Fruit fly (Drosophila melanogaster) whole organism, embryonic: ENCODE measurements around the gene Cyp9f2.
A peak's percentile ranks its signal among the peaks of the same experiment; 100 is the strongest.

Experiments
- Atf3 ChIP-seq: fragments of 200-800 bp; sonication (Bioruptor generic); optimal IDR thresholded peaks from 3 replicates; lab custom pipeline; 2016; ENCODE audit warnings: missing biosample characterization, missing genetic modification characterization
- B-H1 ChIP-seq: fragments of 200-800 bp; sonication (Bioruptor generic); IDR thresholded peaks from 3 replicates; pipeline ENCODE4 v1.3.6; 2022; ENCODE audit warnings: missing biosample characterization, missing genetic modification characterization
- CG10321 ChIP-seq: fragments of 200-800 bp; sonication (Bioruptor generic); IDR thresholded peaks from 2 replicates; pipeline ENCODE4 v1.3.6; 2022; ENCODE audit warnings: missing biosample characterization, missing genetic modification characterization
- CG10366 ChIP-seq: fragments of 200-800 bp; sonication (Bioruptor generic); IDR thresholded peaks from 2 replicates; pipeline ENCODE4 v1.3.6; 2022; ENCODE audit warnings: missing biosample characterization, missing genetic modification characterization
- CG10543 ChIP-seq: fragments of 200-800 bp; sonication (Bioruptor generic); optimal IDR thresholded peaks from 3 replicates; lab custom pipeline; 2017; ENCODE audit warnings: missing biosample characterization, mild to moderate bottlenecking, missing genetic modification characterization, moderate library complexity
- CG11723 ChIP-seq: fragments of 200-800 bp; sonication (Bioruptor generic); optimal IDR thresholded peaks from 2 replicates; lab custom pipeline; 2017; ENCODE audit warnings: missing biosample characterization, mild to moderate bottlenecking, missing genetic modification characterization
- CG12299 ChIP-seq: fragments of 200-800 bp; sonication (Bioruptor generic); optimal IDR thresholded peaks from 2 replicates; lab custom pipeline; 2018; ENCODE audit warnings: missing biosample characterization, mild to moderate bottlenecking, missing genetic modification characterization
- CG1233 ChIP-seq: fragments of 200-800 bp; sonication (Bioruptor generic); optimal IDR thresholded peaks from 4 replicates; lab custom pipeline; 2018; ENCODE audit warnings: missing biosample characterization, mild to moderate bottlenecking, missing genetic modification characterization
- CG14710 ChIP-seq: fragments of 200-800 bp; sonication (Bioruptor generic); optimal IDR thresholded peaks from 3 replicates; lab custom pipeline; 2019; ENCODE audit warnings: missing biosample characterization, mild to moderate bottlenecking, missing genetic modification characterization, moderate library complexity
- CG15269 ChIP-seq: fragments of 200-800 bp; sonication (Bioruptor generic); optimal IDR thresholded peaks from 2 replicates; lab custom pipeline; 2018; ENCODE audit warnings: missing biosample characterization, mild to moderate bottlenecking, missing genetic modification characterization, moderate library complexity
- CG17361 ChIP-seq: fragments of 200-800 bp; sonication (Bioruptor generic); IDR thresholded peaks from 3 replicates; pipeline ENCODE4 v1.3.6; 2022; ENCODE audit warnings: missing biosample characterization, missing genetic modification characterization
- CG17385 ChIP-seq: fragments of 200-800 bp; sonication (Bioruptor generic); optimal IDR thresholded peaks from 3 replicates; lab custom pipeline; 2018; ENCODE audit warnings: missing biosample characterization, mild to moderate bottlenecking, missing genetic modification characterization
- CG17912 ChIP-seq: fragments of 200-800 bp; sonication (Bioruptor generic); optimal IDR thresholded peaks from 2 replicates; lab custom pipeline; 2018; ENCODE audit warnings: missing biosample characterization, mild to moderate bottlenecking, missing genetic modification characterization
- CG1792 ChIP-seq: fragments of 200-800 bp; sonication (Bioruptor generic); optimal IDR thresholded peaks from 2 replicates; lab custom pipeline; 2016; ENCODE audit warnings: missing biosample characterization, missing genetic modification characterization
- CG34224 ChIP-seq: fragments of 200-800 bp; sonication (Bioruptor generic); IDR thresholded peaks from 3 replicates; pipeline ENCODE4 v1.3.6; 2022; ENCODE audit warnings: missing biosample characterization, missing genetic modification characterization; ENCODE audit not compliant: partially characterized antibody
- CG4282 ChIP-seq: fragments of 200-800 bp; sonication (Bioruptor generic); optimal IDR thresholded peaks from 2 replicates; lab custom pipeline; 2016; ENCODE audit warnings: missing biosample characterization, missing genetic modification characterization
- CG5180 ChIP-seq: fragments of 200-800 bp; sonication (Bioruptor generic); optimal IDR thresholded peaks from 3 replicates; lab custom pipeline; 2017; ENCODE audit warnings: missing biosample characterization, missing genetic modification characterization, mild to moderate bottlenecking, moderate library complexity, missing genetic modification reagents
- CG6765 ChIP-seq: fragments of 200-800 bp; sonication (Bioruptor generic); optimal IDR thresholded peaks from 3 replicates; lab custom pipeline; 2017; ENCODE audit warnings: missing biosample characterization, mild to moderate bottlenecking, missing genetic modification characterization
- Deaf1 ChIP-seq: fragments of 200-800 bp; optimal IDR thresholded peaks from 3 replicates; lab custom pipeline; 2019; ENCODE audit warnings: missing biosample characterization, mild to moderate bottlenecking, missing genetic modification characterization, moderate library complexity
- Dfd ChIP-seq, 2 experiments: fragments of >200 bp; optimal IDR thresholded peaks; 2 replicates each; lab custom pipeline; 2017; ENCODE audit warnings: missing biosample characterization in 2 of 2, missing genetic modification characterization in 2 of 2
- Dp ChIP-seq: fragments of 200-800 bp; sonication (Bioruptor generic); optimal IDR thresholded peaks from 2 replicates; lab custom pipeline; 2018; ENCODE audit warnings: missing biosample characterization, mild to moderate bottlenecking, missing genetic modification characterization, moderate library complexity
- Dref ChIP-seq: fragments of 200-800 bp; sonication (Bioruptor generic); IDR thresholded peaks from 2 replicates; pipeline ENCODE4 v1.3.6; 2022; ENCODE audit warnings: missing biosample characterization, missing genetic modification characterization
- E2f2 ChIP-seq: fragments of 200-800 bp; sonication (Bioruptor generic); IDR thresholded peaks from 2 replicates; pipeline ENCODE4 v1.3.6; 2022; ENCODE audit warnings: missing biosample characterization, missing genetic modification characterization
- HLH4C ChIP-seq: fragments of 200-800 bp; sonication (Bioruptor generic); IDR thresholded peaks from 3 replicates; pipeline ENCODE4 v1.3.6; 2022; ENCODE audit warnings: missing biosample characterization, missing genetic modification characterization; ENCODE audit not compliant: partially characterized antibody
- Hr78 ChIP-seq, 2 experiments: fragments of 200-800 bp in 1 of 2; fragments of >200 bp in 1 of 2; sonication (Bioruptor generic) in 1 of 2; optimal IDR thresholded peaks; 2 replicates each; lab custom pipeline; 2017 to 2019; ENCODE audit warnings: missing biosample characterization in 2 of 2, missing genetic modification characterization in 2 of 2, mild to moderate bottlenecking in 1 of 2, moderate library complexity in 1 of 2
- NFAT ChIP-seq: fragments of 200-800 bp; sonication (Bioruptor generic); IDR thresholded peaks from 2 replicates; pipeline ENCODE4 v1.3.6; 2022; ENCODE audit warnings: missing biosample characterization, missing genetic modification characterization
- NfI ChIP-seq: fragments of 200-800 bp; sonication (Bioruptor generic); optimal IDR thresholded peaks from 3 replicates; lab custom pipeline; 2018; ENCODE audit warnings: missing biosample characterization, mild to moderate bottlenecking, missing genetic modification characterization, moderate library complexity
- PHDP ChIP-seq: fragments of 200-800 bp; sonication (Bioruptor generic); optimal IDR thresholded peaks from 3 replicates; lab custom pipeline; 2018; ENCODE audit warnings: missing biosample characterization, mild to moderate bottlenecking, missing genetic modification characterization, moderate library complexity
- Xbp1 ChIP-seq: fragments of 200-800 bp; sonication (Bioruptor generic); optimal IDR thresholded peaks from 3 replicates; lab custom pipeline; 2016; ENCODE audit warnings: missing biosample characterization, mild to moderate bottlenecking, missing genetic modification characterization
- ac ChIP-seq: fragments of 200-800 bp; sonication (Bioruptor generic); optimal IDR thresholded peaks from 3 replicates; lab custom pipeline; 2017; ENCODE audit warnings: missing biosample characterization, mild to moderate bottlenecking, missing genetic modification characterization
- bbx ChIP-seq: fragments of 200-800 bp; sonication (Bioruptor generic); IDR thresholded peaks from 2 replicates; pipeline ENCODE4 v1.3.6; 2022; ENCODE audit warnings: missing biosample characterization, missing genetic modification characterization; ENCODE audit not compliant: partially characterized antibody
- cad ChIP-seq: fragments of >200 bp; optimal IDR thresholded peaks from 2 replicates; lab custom pipeline; 2017; ENCODE audit warnings: missing biosample characterization, missing genetic modification characterization
- ci ChIP-seq: fragments of 200-800 bp; sonication (Bioruptor generic); IDR thresholded peaks from 3 replicates; pipeline ENCODE4 v1.3.6; 2022; ENCODE audit warnings: missing biosample characterization, missing genetic modification characterization
- croc ChIP-seq: fragments of 200-800 bp; sonication (Bioruptor generic); conservative IDR thresholded peaks from 3 replicates; pipeline ENCODE4 v1.3.6; 2022; ENCODE audit warnings: missing biosample characterization, missing genetic modification characterization
- danr ChIP-seq: fragments of 200-800 bp; sonication (Bioruptor generic); IDR thresholded peaks from 2 replicates; pipeline ENCODE4 v1.3.6; 2022; ENCODE audit warnings: missing biosample characterization, missing genetic modification characterization
- her ChIP-seq: fragments of 200-800 bp; sonication (Bioruptor generic); optimal IDR thresholded peaks from 2 replicates; lab custom pipeline; 2016; ENCODE audit warnings: missing biosample characterization, missing genetic modification characterization
- insv ChIP-seq, 2 experiments: fragments of 200-800 bp; sonication (Bioruptor generic); optimal IDR thresholded peaks; 3 replicates each; lab custom pipeline; 2016 to 2018; ENCODE audit warnings: missing biosample characterization in 2 of 2, missing genetic modification characterization in 2 of 2
- inv ChIP-seq: fragments of 200-800 bp; sonication (Bioruptor generic); IDR thresholded peaks from 2 replicates; pipeline ENCODE4 v1.3.6; 2022; ENCODE audit warnings: missing biosample characterization, missing genetic modification characterization; ENCODE audit not compliant: partially characterized antibody
- jigr1 ChIP-seq: fragments of 200-800 bp; sonication (Bioruptor generic); IDR thresholded peaks from 3 replicates; pipeline ENCODE4 v1.3.6; 2022; ENCODE audit warnings: missing biosample characterization, missing genetic modification characterization
- mirr ChIP-seq: fragments of 200-800 bp; sonication (Bioruptor generic); optimal IDR thresholded peaks from 3 replicates; lab custom pipeline; 2018; ENCODE audit warnings: missing biosample characterization, mild to moderate bottlenecking, missing genetic modification characterization
- nerfin-1 ChIP-seq: fragments of 200-800 bp; sonication (Bioruptor generic); optimal IDR thresholded peaks from 3 replicates; lab custom pipeline; 2019; ENCODE audit warnings: missing biosample characterization, mild to moderate bottlenecking, missing genetic modification characterization, moderate library complexity
- onecut ChIP-seq: fragments of 200-800 bp; sonication (Bioruptor generic); IDR thresholded peaks from 2 replicates; pipeline ENCODE4 v1.3.6; 2022; ENCODE audit warnings: missing biosample characterization, missing genetic modification characterization
- pan ChIP-seq, 4 experiments: fragments of >200 bp in 3 of 4; fragments of 200-800 bp in 1 of 4; sonication (Bioruptor generic) in 1 of 4; optimal IDR thresholded peaks in 3 of 4; IDR thresholded peaks in 1 of 4; 2 replicates each; pipeline versions ENCODE4 v1.3.6 to Lab custom; 2017 to 2022; ENCODE audit warnings: missing biosample characterization in 2 of 4, missing genetic modification characterization in 2 of 4, mixed read lengths in 1 of 4
- pzg ChIP-seq: fragments of 200-800 bp; sonication (Bioruptor generic); optimal IDR thresholded peaks from 3 replicates; lab custom pipeline; 2018; ENCODE audit warnings: missing biosample characterization, mild to moderate bottlenecking, missing genetic modification characterization, moderate library complexity
- ro ChIP-seq: fragments of 200-800 bp; sonication (Bioruptor generic); IDR thresholded peaks from 2 replicates; pipeline ENCODE4 v1.3.6; 2022; ENCODE audit warnings: missing biosample characterization, missing genetic modification characterization
- schlank ChIP-seq: fragments of 200-800 bp; sonication (Bioruptor generic); optimal IDR thresholded peaks from 2 replicates; lab custom pipeline; 2018; ENCODE audit warnings: missing biosample characterization, mild to moderate bottlenecking, missing genetic modification characterization
- stc ChIP-seq: fragments of 200-800 bp; sonication (Bioruptor generic); IDR thresholded peaks from 2 replicates; pipeline ENCODE4 v1.3.6; 2022; ENCODE audit warnings: missing biosample characterization, missing genetic modification characterization
- toy ChIP-seq: fragments of 200-800 bp; sonication (Bioruptor generic); IDR thresholded peaks from 2 replicates; pipeline ENCODE4 v1.3.6; 2022; ENCODE audit warnings: missing biosample characterization, missing genetic modification characterization
- trem ChIP-seq: fragments of 200-800 bp; optimal IDR thresholded peaks from 3 replicates; lab custom pipeline; 2019; ENCODE audit warnings: missing biosample characterization, mild to moderate bottlenecking, missing genetic modification characterization, moderate library complexity
- ttk ChIP-seq: fragments of 200-800 bp; sonication (Bioruptor generic); IDR thresholded peaks from 2 replicates; pipeline ENCODE4 v2.1.2; 2022; ENCODE audit warnings: missing biosample characterization, missing genetic modification characterization
- tx ChIP-seq: fragments of 200-800 bp; sonication (Bioruptor generic); optimal IDR thresholded peaks from 2 replicates; lab custom pipeline; 2016; ENCODE audit warnings: missing biosample characterization, missing genetic modification characterization

The Cyp9f2 gene

dm6 chr3R:12426310-12426653, 20.5 kb upstream of the Cyp9f2 start, which contains the start of gene NANS (continued):
- TF ChIP-seq toy (no peak), CG15269 (tag; lab: Kevin White, UChicago) (no peak), mirr (GFP tag; lab: Kevin White, UChicago) (no peak), CG1233 (GFP tag; lab: Kevin White, UChicago) (no peak), CG17912 (GFP tag; lab: Kevin White, UChicago) (no peak), ro (no peak), trem (no peak), pzg (GFP tag; lab: Kevin White, UChicago) (no peak), NfI (GFP tag; lab: Kevin White, UChicago) (peak; percentile 8), danr (GFP tag; lab: Robert Waterston, UW) (no peak), pan (optimal IDR thresholded peaks at IDR 0.05; lab: Kevin White, UChicago) (no peak), pan (GFP tag; optimal IDR thresholded peaks at IDR 0.05 in 1 of 2, IDR thresholded peaks at IDR 0.05 in 1 of 2) (no peak), CG6765 (GFP tag; lab: Kevin White, UChicago) (peak; percentile 3), onecut (no peak), nerfin-1 (tag; lab: Kevin White, UChicago) (no peak), CG4282 (GFP tag; lab: Kevin White, UChicago) (no peak), croc (GFP tag; lab: Robert Waterston, UW) (no peak), tx (GFP tag; lab: Kevin White, UChicago) (no peak), Hr78 (GFP tag; optimal IDR thresholded peaks at IDR 0.05; lab: Kevin White, UChicago) (no peak), Atf3 (GFP tag; lab: Kevin White, UChicago) (no peak), ci (GFP tag; lab: Robert Waterston, UW) (no peak), CG5180 (GFP tag; lab: Kevin White, UChicago) (no peak), CG1792 (no peak), Dp (GFP tag; lab: Kevin White, UChicago) (peak; percentile 27), CG10543 (GFP tag; lab: Kevin White, UChicago) (no peak), Dfd (GFP tag; optimal IDR thresholded peaks at IDR 0.05; lab: Kevin White, UChicago) (no peak), CG11723 (no peak), cad (no peak), NFAT (no peak), stc (no peak), ttk (no peak), ac (GFP tag; lab: Kevin White, UChicago) (no peak), CG17385 (GFP tag; lab: Kevin White, UChicago) (peak; percentile 21), bbx (GFP tag; lab: Robert Waterston, UW) (no peak), CG17361 (peak; percentile 20), CG10321 (GFP tag; lab: Robert Waterston, UW) (no peak), Xbp1 (GFP tag; lab: Kevin White, UChicago) (no peak), her (GFP tag; lab: Kevin White, UChicago) (no peak), schlank (no peak), E2f2 (GFP tag; lab: Robert Waterston, UW) (peak; percentile 57), CG10366 (GFP tag; lab: Robert Waterston, UW) (no peak), CG12299 (tag; lab: Kevin White, UChicago) (no peak), jigr1 (no peak), Dref (GFP tag; lab: Robert Waterston, UW) (no peak), B-H1 (GFP tag; lab: Robert Waterston, UW) (no peak), Deaf1 (tag; lab: Kevin White, UChicago) (no peak), CG14710 (tag; lab: Kevin White, UChicago) (peak; percentile 5), PHDP (tag; lab: Kevin White, UChicago) (no peak), CG34224 (GFP tag; lab: Robert Waterston, UW) (peak; percentile 65), insv (GFP tag; optimal IDR thresholded peaks at IDR 0.05; lab: Kevin White, UChicago) (no peak), inv (0 out of 2 replicates have a peak, but pooled peaks have one; percentile 4), HLH4C (peak; percentile 41; the same call in 1 of the 3 replicates)
